Fruit fly (Drosophila melanogaster) S2 (cell line): Measurements from ENCODE around the gene Ndf.

Experiments used
- CG8478 ChIP-seq: fragments of >200 bp; optimal IDR thresholded peaks from 2 replicates; lab custom pipeline; 2018
- CTCF ChIP-seq, 2 experiments: fragments of >200 bp; optimal IDR thresholded peaks; 2 replicates each; lab custom pipeline; 2018

Gene Ndf

DNA sequence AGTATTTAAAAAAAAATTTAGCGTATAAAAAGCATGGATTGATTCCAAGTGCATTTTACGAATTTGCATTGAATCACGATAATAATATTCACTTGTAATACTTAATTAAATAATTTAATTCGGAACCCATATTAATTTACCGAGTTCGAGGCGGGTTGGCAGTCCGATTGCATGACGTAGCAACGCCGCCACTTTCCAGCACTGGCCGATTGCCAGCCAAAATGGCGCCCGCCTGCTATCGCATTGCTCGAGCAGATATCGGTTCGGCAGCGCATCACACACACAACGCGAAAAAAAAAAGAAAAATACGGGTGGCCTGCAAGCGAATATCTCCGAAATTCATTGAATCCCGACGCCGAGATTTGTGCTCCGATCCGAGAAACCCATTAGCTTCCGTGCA is at the start of gene Ndf:
Gene Ndf, plus strand, starts transcription at position 240 of the 400 bp plus-strand sequence.
- TF ChIP-seq CG8478 (lab: Kevin White, UChicago) (no peak), CTCF (optimal IDR thresholded peaks at IDR 0.05; lab: Kevin White, UChicago) (peak in 1 of 2 experiments; percentile 20)

DNA sequence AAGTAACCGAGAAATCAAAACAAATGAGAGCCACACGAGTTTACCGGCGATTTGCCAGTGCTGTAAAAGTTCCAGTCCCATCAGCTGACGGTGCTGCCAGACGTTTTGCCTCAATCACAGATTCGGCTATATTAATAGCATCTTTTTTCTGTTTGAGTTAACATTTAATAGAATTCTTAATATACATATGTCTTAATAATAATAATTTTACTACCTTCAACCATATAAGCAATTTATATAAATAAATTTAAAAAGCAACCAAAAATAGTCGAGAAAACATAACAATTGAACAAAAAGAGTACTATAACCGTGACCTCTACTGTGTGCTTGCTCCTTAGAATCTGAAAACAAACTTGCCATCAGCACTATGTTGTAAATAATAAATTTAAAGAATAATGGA is 49.5 kb upstream of the Ndf start, which contains the start of the genes CG13126 and CG4709:
Gene CG13126, minus strand, starts transcription at position 63 of the 400 bp plus-strand sequence.
Gene CG4709, plus strand, starts transcription at position 207 of the 400 bp plus-strand sequence.
- TF ChIP-seq CTCF (optimal IDR thresholded peaks at IDR 0.05; lab: Kevin White, UChicago), result no peak
- no peak for TF ChIP-seq CG8478 (lab: Kevin White, UChicago)

dm6 chr2L:9954696-9955095 is 48.9 kb upstream of the Ndf start:
- TF ChIP-seq CTCF (optimal IDR thresholded peaks at IDR 0.05; lab: Kevin White, UChicago), result no peak
- no peak for TF ChIP-seq CG8478 (lab: Kevin White, UChicago)

- no peak for TF ChIP-seq CG8478 (lab: Kevin White, UChicago)
- TF ChIP-seq CTCF (optimal IDR thresholded peaks at IDR 0.05; lab: Kevin White, UChicago), result no peak
These were observed 46.5 kb upstream of the Ndf start, which contains the start of the genes CG4658 and CG5846 for dm6 chr2L:9956993-9957652. CG4658 (plus strand) TSS chr2L:9957132. CG5846 (minus strand) TSS chr2L:9957237.

DNA sequence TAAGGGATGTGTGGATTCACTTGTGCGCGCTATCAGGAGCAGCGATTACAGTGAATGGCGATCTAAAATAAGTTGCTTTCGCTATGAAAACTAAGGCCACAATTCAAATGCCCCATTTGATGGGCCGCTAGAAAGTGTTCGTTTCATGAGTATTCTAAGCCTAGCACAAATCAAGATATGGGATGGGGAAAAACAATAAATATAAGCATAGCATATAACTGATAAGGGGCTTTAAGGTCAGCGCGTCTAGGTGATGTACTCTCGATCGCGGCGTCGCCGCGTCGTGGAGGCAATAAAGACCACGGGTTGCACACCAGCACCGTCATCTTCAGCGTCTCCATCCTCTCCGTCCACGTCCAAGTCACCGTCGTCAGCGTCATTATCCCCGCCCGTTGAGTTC is 42.9 kb upstream of the Ndf start:
- TF ChIP-seq CTCF (optimal IDR thresholded peaks at IDR 0.05; lab: Kevin White, UChicago), result no peak
- TF ChIP-seq CG8478 (lab: Kevin White, UChicago), result no peak

dm6 chr2L:9963603-9964042 is 40.0 kb upstream of the Ndf start, which contains the start of gene CG5850:
CG5850 (minus strand) TSS chr2L:9963949.
- no peak for TF ChIP-seq CG8478 (lab: Kevin White, UChicago)
- no peak for TF ChIP-seq CTCF (optimal IDR thresholded peaks at IDR 0.05; lab: Kevin White, UChicago)

- TF ChIP-seq CTCF (optimal IDR thresholded peaks at IDR 0.05; lab: Kevin White, UChicago) (no peak), CG8478 (lab: Kevin White, UChicago) (no peak)
These were observed 36.5 kb upstream of the Ndf start, which contains the start of the genes Dref and RpL13 for dm6 chr2L:9966983-9967737. Dref (minus strand) TSS chr2L:9967229. RpL13 (plus strand) TSS chr2L:9967313.

dm6 chr2L:9968201-9968727 is 35.4 kb upstream of the Ndf start:
- TF ChIP-seq CTCF (optimal IDR thresholded peaks at IDR 0.05; lab: Kevin White, UChicago), result no peak
- no peak for TF ChIP-seq CG8478 (lab: Kevin White, UChicago)

dm6 chr2L:9972624-9973023 is 31.0 kb upstream of the Ndf start:
- TF ChIP-seq CTCF (optimal IDR thresholded peaks at IDR 0.05; lab: Kevin White, UChicago), result no peak
- TF ChIP-seq CG8478 (lab: Kevin White, UChicago), result no peak

DNA sequence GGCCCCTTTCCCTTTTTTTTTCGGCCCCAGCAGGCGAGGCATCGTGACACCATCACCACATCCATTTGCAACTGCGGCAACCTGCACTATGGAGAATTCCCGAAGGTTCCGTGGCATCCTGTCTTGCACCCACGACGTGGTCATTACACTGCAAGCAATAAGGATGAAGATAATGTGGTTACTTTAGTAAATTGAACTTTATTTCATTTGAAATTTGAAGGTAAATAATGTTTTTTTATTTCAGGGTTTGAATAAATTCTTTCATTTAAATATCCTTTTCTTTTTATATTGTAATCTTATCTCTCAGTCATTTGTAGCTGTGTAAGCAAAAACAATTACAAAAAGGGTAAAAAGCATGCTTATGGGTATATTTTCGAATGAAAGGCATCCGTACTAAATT is 21.8 kb upstream of the Ndf start:
- TF ChIP-seq CG8478 (lab: Kevin White, UChicago) (no peak), CTCF (optimal IDR thresholded peaks at IDR 0.05; lab: Kevin White, UChicago) (no peak)

- TF ChIP-seq CTCF (optimal IDR thresholded peaks at IDR 0.05; lab: Kevin White, UChicago), result no peak
- no peak for TF ChIP-seq CG8478 (lab: Kevin White, UChicago)
These were observed 21.1 kb upstream of the Ndf start for dm6 chr2L:9982516-9982915.

DNA sequence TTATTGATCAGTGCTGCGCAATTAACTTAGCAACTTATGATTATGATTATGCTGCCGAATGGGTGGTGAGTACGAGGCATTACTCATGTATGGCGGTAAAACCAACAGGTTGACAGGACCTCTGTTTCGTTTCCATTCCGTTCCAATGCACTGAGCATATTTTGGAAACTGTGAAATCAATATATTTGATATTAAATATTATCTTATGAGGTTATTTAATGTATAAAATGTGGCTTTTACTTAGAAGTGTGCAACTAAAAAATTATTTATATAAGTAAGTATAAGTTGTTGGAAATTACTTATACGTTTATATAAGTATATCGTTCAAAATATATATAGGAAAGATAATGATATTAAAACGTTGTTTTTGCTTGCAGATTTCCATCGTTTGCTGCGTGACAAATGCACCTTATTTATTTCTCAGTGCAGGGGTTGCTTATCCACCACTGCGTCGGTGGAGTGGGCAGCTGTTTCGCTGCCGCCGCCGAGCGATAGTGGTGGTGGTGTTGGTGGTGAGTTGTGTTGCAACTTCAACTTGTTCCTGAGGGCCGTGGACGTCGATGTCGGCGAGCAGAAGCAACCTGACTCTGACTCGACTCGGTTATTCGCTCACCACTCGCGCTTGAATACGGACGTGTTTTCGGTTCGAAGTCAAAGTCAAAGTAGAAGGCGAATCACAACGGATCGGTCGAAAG is 19.4 kb upstream of the Ndf start, which contains the start of gene bib:
Gene bib, plus strand, starts transcription at position 568 of the 695 bp plus-strand sequence.
- TF ChIP-seq CG8478 (lab: Kevin White, UChicago) (no peak), CTCF (optimal IDR thresholded peaks at IDR 0.05; lab: Kevin White, UChicago) (no peak)

DNA sequence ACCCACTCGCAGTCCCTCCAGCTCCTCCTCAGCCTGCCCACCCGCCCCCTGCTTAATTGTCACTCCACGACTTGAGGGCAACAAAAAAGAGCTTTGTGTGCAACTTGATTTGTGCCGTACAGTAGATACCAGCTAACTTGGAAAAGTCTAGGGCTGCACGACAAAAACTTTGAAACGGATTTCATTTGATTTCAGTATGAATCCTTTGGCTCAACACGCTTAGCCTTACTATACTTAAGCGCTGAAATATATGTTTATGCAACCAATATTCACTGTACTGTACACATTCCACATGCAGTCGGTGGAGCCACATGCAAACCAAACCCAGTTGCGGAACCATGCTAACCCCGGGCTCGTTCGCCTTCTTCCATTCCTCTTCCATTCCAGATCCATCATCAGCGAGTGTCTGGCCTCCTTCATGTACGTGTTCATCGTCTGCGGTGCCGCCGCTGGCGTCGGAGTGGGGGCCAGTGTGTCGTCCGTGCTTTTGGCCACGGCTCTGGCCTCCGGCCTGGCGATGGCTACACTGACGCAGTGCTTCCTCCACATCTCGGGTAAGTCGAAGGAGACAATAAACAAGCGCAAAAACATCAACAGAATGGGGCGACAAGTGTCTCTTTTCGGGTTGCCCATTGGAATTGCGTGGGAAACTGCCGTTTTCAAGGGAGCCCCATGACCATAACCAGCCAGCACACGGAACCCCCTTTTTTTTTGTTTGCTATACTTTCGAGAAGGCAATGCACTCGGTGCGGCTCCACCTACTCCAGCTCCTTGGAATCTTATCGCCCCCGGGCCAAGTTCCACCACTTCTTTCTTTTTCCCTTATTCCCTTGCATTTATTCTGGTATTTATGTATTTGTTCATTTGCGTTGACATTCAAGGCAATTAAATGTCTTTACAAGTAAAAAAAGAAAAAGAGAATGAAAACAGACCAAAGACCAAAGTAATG is 17.0 kb upstream of the Ndf start:
- TF ChIP-seq CTCF (optimal IDR thresholded peaks at IDR 0.05; lab: Kevin White, UChicago) (no peak), CG8478 (lab: Kevin White, UChicago) (no peak)
